Worm (Caenorhabditis elegans) whole organism, midembryonic: Measurements from ENCODE around the gene F53A9.7.

Experiments used
- T22C8.4 ChIP-seq: fragments of 200-800 bp; sonication (Bioruptor generic); IDR thresholded peaks from 2 replicates; pipeline ENCODE4 v1.3.6; 2022; ENCODE audit warnings: missing genetic modification characterization, missing compliant biosample characterization
- cog-1 ChIP-seq: sonication (generic microtip); optimal IDR thresholded peaks from 2 replicates; lab custom pipeline; 2016; ENCODE audit warnings: missing genetic modification characterization, missing compliant biosample characterization
- flt-1 ChIP-seq: fragments of 200-800 bp; sonication (Bioruptor generic); IDR thresholded peaks from 2 replicates; pipeline ENCODE4 v1.3.6; 2022; ENCODE audit warnings: missing genetic modification characterization, missing compliant biosample characterization
- klf-2 ChIP-seq: fragments of 200-800 bp; sonication (Bioruptor generic); conservative IDR thresholded peaks from 2 replicates; pipeline ENCODE4 v1.3.6; 2022; ENCODE audit warnings: missing genetic modification reagents, missing genetic modification characterization, missing compliant biosample characterization
- med-1 ChIP-seq: sonication (generic microtip); optimal IDR thresholded peaks from 2 replicates; lab custom pipeline; 2017; ENCODE audit warnings: missing genetic modification characterization, mild to moderate bottlenecking, missing compliant biosample characterization, antibody characterized with exemption, missing genetic modification reagents; ENCODE audit not compliant: insufficient read depth
- ztf-23 ChIP-seq: fragments of 200-800 bp; sonication (Bioruptor generic); IDR thresholded peaks from 2 replicates; pipeline ENCODE4 v1.3.6; 2022; ENCODE audit warnings: missing genetic modification reagents, missing genetic modification characterization, missing compliant biosample characterization

- TF ChIP-seq ztf-23 (GFP tag; lab: Robert Waterston, UW) (no peak), med-1 (GFP tag; lab: Kevin White, UChicago) (no peak), flt-1 (GFP tag; lab: Robert Waterston, UW) (no peak), cog-1 (tag; lab: Kevin White, UChicago) (no peak), klf-2 (GFP tag; lab: Robert Waterston, UW) (no peak), T22C8.4 (GFP tag; lab: Robert Waterston, UW) (no peak)
Observed at ce11 chrX:8718153-8718552, 1.4 kb upstream of the F53A9.7 start.
